Worm (Caenorhabditis elegans) whole organism, late embryonic: Measurements from ENCODE around the gene srlf-35.

Experiments
- F13H6.1 ChIP-seq: sonication (generic microtip); optimal IDR thresholded peaks from 2 replicates; lab custom pipeline; 2016; ENCODE audit warnings: missing genetic modification characterization, missing compliant biosample characterization
- ceh-22 ChIP-seq: sonication (generic microtip); optimal IDR thresholded peaks from 2 replicates; lab custom pipeline; 2017; ENCODE audit warnings: missing biosample characterization, missing genetic modification characterization
- ceh-9 ChIP-seq: sonication (generic microtip); optimal IDR thresholded peaks from 2 replicates; lab custom pipeline; 2016; ENCODE audit warnings: mild to moderate bottlenecking, missing genetic modification characterization, inconsistent platforms, missing compliant biosample characterization
- ets-4 ChIP-seq: sonication (generic microtip); optimal IDR thresholded peaks from 2 replicates; lab custom pipeline; 2016; ENCODE audit warnings: missing genetic modification characterization, missing compliant biosample characterization
- fax-1 ChIP-seq: sonication (generic microtip); optimal IDR thresholded peaks from 2 replicates; lab custom pipeline; 2016; ENCODE audit warnings: missing genotype, missing genetic modification characterization, missing compliant biosample characterization
- gmeb-2 ChIP-seq: sonication (generic microtip); optimal IDR thresholded peaks from 2 replicates; lab custom pipeline; 2016; ENCODE audit warnings: missing genetic modification characterization, inconsistent platforms, missing compliant biosample characterization
- madf-2 ChIP-seq: sonication (generic microtip); optimal IDR thresholded peaks from 2 replicates; lab custom pipeline; 2017; ENCODE audit warnings: missing genetic modification characterization, missing compliant biosample characterization
- mec-3 ChIP-seq: sonication (generic microtip); optimal IDR thresholded peaks from 2 replicates; lab custom pipeline; 2016; ENCODE audit warnings: borderline replicate concordance, missing genetic modification characterization, missing compliant biosample characterization
- odd-2 ChIP-seq: sonication (generic microtip); optimal IDR thresholded peaks from 2 replicates; lab custom pipeline; 2017; ENCODE audit warnings: antibody characterized with exemption, mild to moderate bottlenecking, missing genetic modification characterization, missing compliant biosample characterization
- pha-2 ChIP-seq: sonication (generic microtip); optimal IDR thresholded peaks from 2 replicates; lab custom pipeline; 2017; ENCODE audit warnings: mild to moderate bottlenecking, missing genetic modification characterization, missing compliant biosample characterization
- pqm-1 ChIP-seq: sonication (generic microtip); optimal IDR thresholded peaks from 2 replicates; lab custom pipeline; 2016; ENCODE audit warnings: missing genetic modification characterization, missing compliant biosample characterization
- unc-86 ChIP-seq: sonication (generic microtip); optimal IDR thresholded peaks from 2 replicates; lab custom pipeline; 2016; ENCODE audit warnings: missing genetic modification characterization, missing compliant biosample characterization

DNA sequence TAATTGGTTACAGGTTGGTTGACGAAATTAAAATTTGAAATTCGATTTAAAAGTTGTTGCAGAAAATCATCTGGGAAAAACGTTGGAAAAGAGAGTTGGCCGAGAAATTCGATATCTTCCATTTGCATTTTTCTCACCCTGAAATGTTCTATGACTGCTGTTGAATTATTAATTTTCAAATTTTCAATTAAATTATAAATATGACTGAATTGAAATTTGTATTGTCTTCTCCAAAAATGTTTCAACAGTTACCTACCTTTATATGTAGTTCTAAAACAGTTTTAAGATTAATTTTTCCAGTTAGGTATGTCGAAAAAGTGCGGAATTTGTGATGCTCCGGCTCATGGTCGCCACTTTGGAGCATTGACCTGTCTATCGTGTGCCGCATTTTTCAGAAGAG is 17.1 kb upstream of the srlf-35 start, which contains the start of gene nhr-211:
- TF ChIP-seq ets-4 (tag; lab: Kevin White, UChicago) (no peak), F13H6.1 (tag; lab: Kevin White, UChicago) (no peak), gmeb-2 (tag; lab: Kevin White, UChicago) (no peak), ceh-22 (no peak), unc-86 (tag; lab: Kevin White, UChicago) (no peak), ceh-9 (no peak), mec-3 (tag; lab: Kevin White, UChicago) (no peak), odd-2 (tag; lab: Kevin White, UChicago) (no peak), pha-2 (tag; lab: Kevin White, UChicago) (no peak), madf-2 (tag; lab: Kevin White, UChicago) (no peak), pqm-1 (tag; lab: Kevin White, UChicago) (no peak), fax-1 (no peak)
